Worm (Caenorhabditis elegans) whole organism, L4 larva: ENCODE measurements around the gene npp-1.
A peak's percentile ranks its signal among the peaks of the same experiment; 100 is the strongest.

Experiments used
- D1046.2 ChIP-seq: fragments of 200-800 bp; sonication (Bioruptor generic); IDR thresholded peaks from 2 replicates; pipeline ENCODE4 v1.3.6; 2022; ENCODE audit warnings: missing genetic modification characterization, missing compliant biosample characterization
- F26F4.8 ChIP-seq: fragments of 200-800 bp; sonication (Bioruptor generic); conservative IDR thresholded peaks from 2 replicates; pipeline ENCODE4 v1.3.6; 2022; ENCODE audit warnings: missing genetic modification characterization, missing compliant biosample characterization
- F37D6.2 ChIP-seq: sonication (generic microtip); optimal IDR thresholded peaks from 2 replicates; lab custom pipeline; 2016; ENCODE audit warnings: mild to moderate bottlenecking, missing genetic modification characterization, missing compliant biosample characterization
- F44E2.7 ChIP-seq: fragments of 200-800 bp; sonication (Bioruptor generic); IDR thresholded peaks from 2 replicates; pipeline ENCODE4 v2.1.2; 2022; ENCODE audit warnings: missing genetic modification characterization, missing compliant biosample characterization
- Y48G9A.11 ChIP-seq: fragments of 200-800 bp; sonication (Bioruptor generic); IDR thresholded peaks from 2 replicates; pipeline ENCODE4 v1.3.6; 2022; ENCODE audit warnings: missing genetic modification reagents, missing genetic modification characterization, missing compliant biosample characterization
- aha-1 ChIP-seq: fragments of 150-350 bp; peaks from one replicate; lab custom pipeline; 2014; ENCODE audit warnings: missing biosample characterization, missing genetic modification characterization
- arid-1 ChIP-seq: fragments of 200-800 bp; sonication (Bioruptor generic); conservative IDR thresholded peaks from 2 replicates; pipeline ENCODE4 v1.3.6; 2022; ENCODE audit warnings: missing genetic modification reagents, missing genetic modification characterization, missing compliant biosample characterization
- ceh-62 ChIP-seq: sonication (generic microtip); optimal IDR thresholded peaks from 2 replicates; lab custom pipeline; 2017; ENCODE audit warnings: missing biosample characterization, missing genetic modification characterization
- cey-2 ChIP-seq: sonication (generic microtip); optimal IDR thresholded peaks from 3 replicates; lab custom pipeline; 2017; ENCODE audit warnings: missing genetic modification characterization, mild to moderate bottlenecking, missing compliant biosample characterization, antibody characterized with exemption, borderline replicate concordance; ENCODE audit not compliant: insufficient read depth
- daf-16 ChIP-seq, 3 experiments: sonication (generic microtip); optimal IDR thresholded peaks; 2 replicates each; lab custom pipeline; 2016 to 2017; ENCODE audit warnings: missing genetic modification characterization in 3 of 3, missing genetic modification reagents in 3 of 3, mild to moderate bottlenecking in 2 of 3, missing compliant biosample characterization in 2 of 3, missing biosample characterization in 1 of 3, moderate library complexity in 1 of 3
- dmd-6 ChIP-seq: fragments of 200-800 bp; sonication (Bioruptor generic); IDR thresholded peaks from 2 replicates; pipeline ENCODE4 v1.3.6; 2022; ENCODE audit warnings: missing genetic modification reagents, missing genetic modification characterization, missing compliant biosample characterization
- dmd-9 ChIP-seq: fragments of 200-800 bp; sonication (Bioruptor generic); IDR thresholded peaks from 2 replicates; pipeline ENCODE4 v1.3.6; 2022; ENCODE audit warnings: missing genetic modification reagents, missing genetic modification characterization, missing compliant biosample characterization
- dpl-1 ChIP-seq: fragments of 150-350 bp; optimal IDR thresholded peaks from 2 replicates; lab custom pipeline; 2014; ENCODE audit warnings: missing biosample characterization, missing genetic modification reagents, missing genetic modification characterization
- egl-27 ChIP-seq: sonication (generic microtip); optimal IDR thresholded peaks from 3 replicates; lab custom pipeline; 2017; ENCODE audit warnings: missing biosample characterization, missing genetic modification reagents, missing genetic modification characterization
- egl-43 ChIP-seq: fragments of 200-800 bp; sonication (Bioruptor generic); IDR thresholded peaks from 2 replicates; pipeline ENCODE4 v1.3.6; 2022; ENCODE audit warnings: missing genetic modification reagents, missing genetic modification characterization, missing compliant biosample characterization
- fkh-10 ChIP-seq: fragments of 150-350 bp; optimal IDR thresholded peaks from 2 replicates; lab custom pipeline; 2014; ENCODE audit warnings: missing biosample characterization, missing genetic modification reagents, missing genetic modification characterization
- lin-1 ChIP-seq: fragments of 200-800 bp; sonication (Bioruptor generic); IDR thresholded peaks from 2 replicates; pipeline ENCODE4 v1.3.6; 2022; ENCODE audit warnings: missing genetic modification reagents, missing genetic modification characterization, missing compliant biosample characterization
- lin-15B ChIP-seq: fragments of 150-350 bp; sonication (generic microtip); optimal IDR thresholded peaks from 3 replicates; lab custom pipeline; 2014; ENCODE audit warnings: missing biosample characterization, missing genetic modification characterization
- lin-29 ChIP-seq: fragments of 200-800 bp; sonication (Bioruptor generic); IDR thresholded peaks from 2 replicates; pipeline ENCODE4 v1.3.6; 2022; ENCODE audit warnings: missing genetic modification reagents, missing genetic modification characterization, missing compliant biosample characterization
- lin-39 ChIP-seq: fragments of 150-350 bp; optimal IDR thresholded peaks from 2 replicates; lab custom pipeline; 2014; ENCODE audit warnings: missing biosample characterization, missing genetic modification reagents, missing genetic modification characterization
- madf-5 ChIP-seq, 2 experiments: fragments of 200-800 bp; sonication (Bioruptor generic); IDR thresholded peaks; 2 replicates each; pipeline ENCODE4 v1.3.6; 2022; ENCODE audit warnings: missing compliant biosample characterization in 2 of 2, missing genetic modification characterization in 2 of 2
- madf-9 ChIP-seq: fragments of 200-800 bp; sonication (Bioruptor generic); conservative IDR thresholded peaks from 2 replicates; pipeline ENCODE4 v1.3.6; 2022; ENCODE audit warnings: missing genetic modification reagents, missing genetic modification characterization, missing compliant biosample characterization
- mep-1 ChIP-seq: fragments of 150-350 bp; sonication (generic microtip); optimal IDR thresholded peaks from 3 replicates; lab custom pipeline; 2014; ENCODE audit warnings: missing biosample characterization, missing genetic modification characterization
- mxl-3 ChIP-seq: fragments of 200-800 bp; sonication (Bioruptor generic); optimal IDR thresholded peaks from 2 replicates; lab custom pipeline; 2018; ENCODE audit warnings: mild to moderate bottlenecking, missing genetic modification characterization, missing compliant biosample characterization
- nhr-11 ChIP-seq: fragments of 150-350 bp; optimal IDR thresholded peaks from 2 replicates; lab custom pipeline; 2014; ENCODE audit warnings: missing biosample characterization, missing genetic modification characterization
- nhr-237 ChIP-seq: sonication (generic microtip); optimal IDR thresholded peaks from 2 replicates; lab custom pipeline; 2017; ENCODE audit warnings: missing biosample characterization, missing genetic modification characterization
- nhr-25 ChIP-seq: sonication (generic microtip); optimal IDR thresholded peaks from 2 replicates; lab custom pipeline; 2017; ENCODE audit warnings: missing genetic modification characterization, mild to moderate bottlenecking, missing compliant biosample characterization, antibody characterized with exemption, moderate library complexity, borderline replicate concordance; ENCODE audit not compliant: insufficient read depth
- nhr-48 ChIP-seq: sonication (generic microtip); optimal IDR thresholded peaks from 2 replicates; lab custom pipeline; 2016; ENCODE audit warnings: mild to moderate bottlenecking, missing genetic modification characterization, missing compliant biosample characterization
- nhr-6 ChIP-seq: fragments of 150-350 bp; optimal IDR thresholded peaks from 2 replicates; lab custom pipeline; 2014; ENCODE audit warnings: missing biosample characterization, missing genetic modification characterization
- nhr-76 ChIP-seq: fragments of 150-350 bp; optimal IDR thresholded peaks from 2 replicates; lab custom pipeline; 2014; ENCODE audit warnings: missing biosample characterization, missing genetic modification characterization
- rbr-2 ChIP-seq: sonication (generic microtip); optimal IDR thresholded peaks from 2 replicates; lab custom pipeline; 2016; ENCODE audit warnings: missing genotype, missing genetic modification characterization, missing compliant biosample characterization
- sdz-12 ChIP-seq: fragments of 200-800 bp; sonication (Bioruptor generic); optimal IDR thresholded peaks from 2 replicates; lab custom pipeline; 2018; ENCODE audit warnings: mild to moderate bottlenecking, missing genetic modification characterization, missing compliant biosample characterization
- snpc-1.2 ChIP-seq: fragments of 200-800 bp; sonication (Bioruptor generic); IDR thresholded peaks from 2 replicates; pipeline ENCODE4 v1.3.6; 2022; ENCODE audit warnings: missing genetic modification reagents, missing genetic modification characterization, missing compliant biosample characterization
- tag-97 ChIP-seq: fragments of 200-800 bp; sonication (Bioruptor generic); IDR thresholded peaks from 2 replicates; pipeline ENCODE4 v1.3.6; 2022; ENCODE audit warnings: missing genetic modification characterization, missing compliant biosample characterization
- tra-1 ChIP-seq: fragments of 200-800 bp; sonication (Bioruptor generic); IDR thresholded peaks from 2 replicates; pipeline ENCODE4 v1.3.6; 2022; ENCODE audit warnings: missing genetic modification reagents, missing genetic modification characterization, missing compliant biosample characterization
- unc-39 ChIP-seq: sonication (generic microtip); optimal IDR thresholded peaks from 2 replicates; lab custom pipeline; 2017; ENCODE audit warnings: missing biosample characterization, missing genetic modification characterization
- zfp-2 ChIP-seq: sonication (generic microtip); optimal IDR thresholded peaks from 2 replicates; lab custom pipeline; 2016; ENCODE audit warnings: mild to moderate bottlenecking, missing genetic modification characterization, missing compliant biosample characterization

Gene npp-1

DNA sequence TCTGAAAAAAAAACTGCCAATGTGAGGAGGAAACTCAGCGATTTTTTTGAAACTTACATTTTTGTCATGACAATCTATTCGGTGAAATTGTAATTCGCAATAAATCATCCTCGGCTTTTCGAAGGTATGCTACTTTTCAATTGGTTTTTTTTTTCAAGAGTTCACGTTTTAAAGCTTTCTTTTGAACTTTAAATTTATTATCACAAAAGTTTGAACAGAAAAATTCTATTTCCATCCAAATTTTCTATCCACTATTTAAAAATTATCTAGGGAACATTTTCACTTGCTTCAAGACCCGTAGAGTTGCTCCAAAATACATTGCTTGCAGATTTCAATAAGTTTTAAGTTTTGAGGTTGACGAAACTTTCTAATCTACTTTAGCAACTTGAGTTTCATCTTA is 11.7 kb upstream of the npp-1 start, which contains the start of gene K07F5.6:
Gene K07F5.6, minus strand, starts transcription at position 101 of the 400 bp plus-strand sequence.
- TF ChIP-seq D1046.2 (GFP tag; lab: Robert Waterston, UW): no peak
- no peak for TF ChIP-seq dmd-9 (GFP tag; lab: Robert Waterston, UW)
- no peak for TF ChIP-seq lin-15B (tag; lab: Kevin White, UChicago)

DNA sequence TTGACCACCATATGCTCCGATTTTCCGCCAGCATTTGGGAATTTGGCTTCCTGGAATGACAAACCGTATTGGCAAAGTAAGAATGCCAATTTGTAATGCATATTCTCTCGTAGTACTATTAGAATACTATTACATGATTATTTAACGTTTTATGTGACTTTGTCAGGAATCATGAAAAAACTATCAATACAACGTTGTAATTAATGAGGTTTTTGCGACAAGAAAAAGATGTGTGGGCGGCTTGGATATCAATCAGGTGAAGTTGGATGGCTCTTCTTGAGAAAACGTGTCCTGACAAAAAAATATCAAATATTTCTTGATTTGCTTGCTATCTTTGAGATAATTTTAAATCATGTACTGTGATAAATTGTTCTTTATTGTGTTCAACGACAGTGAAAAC is 10.2 kb upstream of the npp-1 start, which contains the start of gene K07F5.7:
Gene K07F5.7, minus strand, starts transcription at position 101 of the 400 bp plus-strand sequence.
- no peak for TF ChIP-seq snpc-1.2 (GFP tag; lab: Robert Waterston, UW)
- TF ChIP-seq rbr-2 (tag; lab: Kevin White, UChicago): no peak
- no peak for TF ChIP-seq F44E2.7 (GFP tag; lab: Robert Waterston, UW)
- TF ChIP-seq nhr-76 (tag; lab: Kevin White, UChicago): no peak
- no peak for TF ChIP-seq nhr-11 (tag; lab: Kevin White, UChicago)
- no peak for TF ChIP-seq nhr-6 (tag; lab: Kevin White, UChicago)
- peak; percentile 64 for TF ChIP-seq aha-1 (tag; lab: Kevin White, UChicago)

DNA sequence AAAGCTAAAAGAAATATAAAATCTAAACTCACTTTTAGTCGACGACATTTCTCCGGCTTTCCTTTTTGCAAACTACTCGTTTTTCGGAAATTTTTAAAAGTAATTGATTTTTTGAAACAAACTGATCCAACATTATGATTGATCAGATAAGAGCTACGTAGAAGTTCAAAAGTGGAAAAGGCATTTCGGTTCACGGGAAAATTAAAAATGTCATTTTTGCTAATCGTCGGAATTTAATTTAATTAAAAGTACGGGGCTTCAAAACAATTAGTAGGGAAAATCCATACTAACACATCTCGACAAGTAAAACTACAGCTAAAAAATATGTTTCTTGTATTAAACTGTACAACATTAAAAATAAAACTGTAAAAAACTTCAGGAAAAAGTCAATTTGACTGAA is 8.7 kb upstream of the npp-1 start, which contains the start of gene K07F5.8:
Gene K07F5.8, minus strand, starts transcription at position 101 of the 400 bp plus-strand sequence.
- TF ChIP-seq mep-1 (tag; lab: Kevin White, UChicago) (no peak), F26F4.8 (GFP tag; lab: Robert Waterston, UW) (no peak), arid-1 (no peak), cey-2 (no peak), F37D6.2 (tag; lab: Kevin White, UChicago) (no peak), nhr-25 (tag; lab: Kevin White, UChicago) (no peak), lin-39 (tag; lab: Kevin White, UChicago) (no peak), madf-5 (GFP tag; IDR thresholded peaks at IDR 0.05; lab: Robert Waterston, UW) (no peak), dmd-6 (GFP tag; lab: Robert Waterston, UW) (no peak)

DNA sequence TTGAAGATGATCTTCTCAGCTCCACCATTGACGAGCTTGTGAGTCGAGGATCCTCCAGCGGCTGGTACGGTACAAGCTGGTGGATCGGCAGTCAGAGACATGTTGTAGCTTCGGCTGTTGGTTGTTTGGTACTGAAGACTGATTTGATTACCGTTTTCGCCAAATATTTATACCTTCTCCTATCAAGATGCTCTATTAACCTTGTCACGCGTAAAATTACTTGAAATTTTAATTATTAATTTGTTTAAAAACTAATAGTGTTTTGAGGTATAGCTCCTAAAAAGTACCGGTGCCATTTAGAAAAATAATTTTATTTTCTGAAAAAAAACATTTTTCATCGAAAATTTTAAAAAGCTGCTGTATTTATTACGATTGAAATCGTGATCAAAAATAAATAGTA is 7.4 kb upstream of the npp-1 start, which contains the start of gene ssp-10:
Gene ssp-10, minus strand, starts transcription at position 101 of the 400 bp plus-strand sequence.
- TF ChIP-seq tra-1 (GFP tag; lab: Robert Waterston, UW) (no peak), lin-1 (GFP tag; lab: Robert Waterston, UW) (no peak), nhr-237 (no peak), madf-9 (GFP tag; lab: Robert Waterston, UW) (no peak), sdz-12 (GFP tag; lab: Kevin White, UChicago) (no peak), lin-29 (GFP tag; lab: Robert Waterston, UW) (no peak), egl-27 (tag; lab: Kevin White, UChicago) (no peak), nhr-11 (tag; lab: Kevin White, UChicago) (no peak), ceh-62 (tag; lab: Kevin White, UChicago) (no peak), egl-43 (GFP tag; lab: Robert Waterston, UW) (no peak)

DNA sequence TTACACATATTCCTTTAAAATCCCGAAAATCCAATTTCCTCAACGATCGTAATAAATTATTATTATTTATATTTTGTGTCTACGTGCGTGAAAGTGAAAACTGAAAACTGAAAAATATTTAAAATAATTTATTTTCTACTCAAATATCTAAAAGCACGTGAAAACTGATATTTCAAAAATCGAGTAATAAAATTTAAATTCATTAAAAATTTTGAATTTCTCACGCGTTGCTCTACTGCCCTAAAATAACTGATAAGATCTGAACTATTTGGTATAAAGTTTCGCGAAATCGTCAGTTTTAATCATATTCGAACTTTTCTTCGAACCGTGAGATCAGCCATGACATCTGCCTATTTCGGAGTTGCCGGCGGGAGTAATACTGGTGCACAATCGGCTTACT is 6.0 kb upstream of the npp-1 start, which contains the start of gene ssq-1:
Gene ssq-1, plus strand, starts transcription at position 301 of the 400 bp plus-strand sequence.
- TF ChIP-seq rbr-2 (tag; lab: Kevin White, UChicago): no peak
- TF ChIP-seq Y48G9A.11 (GFP tag; lab: Robert Waterston, UW): no peak
- no peak for TF ChIP-seq daf-16 (GFP tag; optimal IDR thresholded peaks at IDR 0.05; lab: Kevin White, UChicago)
- TF ChIP-seq daf-16 (tag; optimal IDR thresholded peaks at IDR 0.05; lab: Kevin White, UChicago): no peak
- no peak for TF ChIP-seq mxl-3 (GFP tag; lab: Kevin White, UChicago)
- no peak for TF ChIP-seq zfp-2
- no peak for TF ChIP-seq fkh-10 (GFP tag; lab: Kevin White, UChicago)
- TF ChIP-seq lin-39 (tag; lab: Kevin White, UChicago): no peak
- no peak for TF ChIP-seq dpl-1 (GFP tag; lab: Kevin White, UChicago)
- TF ChIP-seq tag-97 (GFP tag; lab: Robert Waterston, UW): no peak
- TF ChIP-seq nhr-48 (tag; lab: Kevin White, UChicago): no peak
- TF ChIP-seq egl-27 (tag; lab: Kevin White, UChicago): no peak
- no peak for TF ChIP-seq unc-39 (tag; lab: Kevin White, UChicago)
